Fruit fly (Drosophila melanogaster) whole organism, embryonic: ENCODE data around the gene Rab8.
A peak's percentile ranks its signal among the peaks of the same experiment; 100 is the strongest.

Experiments used
- Atf6 ChIP-seq: fragments of 200-800 bp; sonication (Bioruptor generic); IDR thresholded peaks from 2 replicates; pipeline ENCODE4 v1.3.6; 2022; ENCODE audit warnings: missing biosample characterization, missing genetic modification characterization
- Bdp1 ChIP-seq: fragments of 200-800 bp; sonication (Bioruptor generic); optimal IDR thresholded peaks from 3 replicates; lab custom pipeline; 2016; ENCODE audit warnings: missing biosample characterization, missing genetic modification characterization
- CG1024 ChIP-seq: fragments of 200-800 bp; sonication (Bioruptor generic); IDR thresholded peaks from 2 replicates; pipeline ENCODE4 v1.3.6; 2022; ENCODE audit warnings: missing biosample characterization, missing genetic modification characterization
- CG10366 ChIP-seq: fragments of 200-800 bp; sonication (Bioruptor generic); IDR thresholded peaks from 2 replicates; pipeline ENCODE4 v1.3.6; 2022; ENCODE audit warnings: missing biosample characterization, missing genetic modification characterization
- CG12659 ChIP-seq: fragments of 200-800 bp; sonication (Bioruptor generic); optimal IDR thresholded peaks from 3 replicates; lab custom pipeline; 2017; ENCODE audit warnings: mild to moderate bottlenecking, missing biosample characterization, missing genetic modification reagents, missing genetic modification characterization
- CG14667 ChIP-seq: fragments of 200-800 bp; sonication (Bioruptor generic); IDR thresholded peaks from 2 replicates; pipeline ENCODE4 v1.3.6; 2022; ENCODE audit warnings: missing biosample characterization, missing genetic modification characterization
- CG14710 ChIP-seq: fragments of 200-800 bp; sonication (Bioruptor generic); optimal IDR thresholded peaks from 3 replicates; lab custom pipeline; 2019; ENCODE audit warnings: missing biosample characterization, mild to moderate bottlenecking, missing genetic modification characterization, moderate library complexity
- CG1647 ChIP-seq: fragments of 200-800 bp; sonication (Bioruptor generic); optimal IDR thresholded peaks from 3 replicates; lab custom pipeline; 2016; ENCODE audit warnings: missing biosample characterization, missing genetic modification characterization
- CG16815 ChIP-seq: fragments of 200-800 bp; sonication (Bioruptor generic); optimal IDR thresholded peaks from 3 replicates; lab custom pipeline; 2017; ENCODE audit warnings: missing biosample characterization, mild to moderate bottlenecking, missing genetic modification characterization
- CG2116 ChIP-seq: fragments of 200-800 bp; sonication (Bioruptor generic); optimal IDR thresholded peaks from 3 replicates; lab custom pipeline; 2018; ENCODE audit warnings: missing biosample characterization, mild to moderate bottlenecking, missing genetic modification characterization
- CG2889 ChIP-seq: fragments of 200-800 bp; sonication (Bioruptor generic); IDR thresholded peaks from 3 replicates; pipeline ENCODE4 v1.3.6; 2022; ENCODE audit warnings: missing biosample characterization, missing genetic modification characterization
- CG30403 ChIP-seq: fragments of 200-800 bp; sonication (Bioruptor generic); optimal IDR thresholded peaks from 3 replicates; lab custom pipeline; 2016; ENCODE audit warnings: missing biosample characterization, missing genetic modification characterization
- CG3838 ChIP-seq: fragments of 200-800 bp; sonication (Bioruptor generic); optimal IDR thresholded peaks from 3 replicates; lab custom pipeline; 2016; ENCODE audit warnings: missing biosample characterization, missing genetic modification characterization
- CG3995 ChIP-seq: fragments of 200-800 bp; sonication (Bioruptor generic); optimal IDR thresholded peaks from 3 replicates; lab custom pipeline; 2016; ENCODE audit warnings: missing biosample characterization, missing genetic modification characterization
- CG4617 ChIP-seq: fragments of 200-800 bp; sonication (Bioruptor generic); optimal IDR thresholded peaks from 3 replicates; lab custom pipeline; 2016; ENCODE audit warnings: missing biosample characterization, missing genetic modification characterization, borderline replicate concordance
- CG4730 ChIP-seq: fragments of 200-800 bp; sonication (Bioruptor generic); IDR thresholded peaks from 2 replicates; pipeline ENCODE4 v1.3.6; 2022; ENCODE audit warnings: missing biosample characterization, missing genetic modification characterization
- CG6765 ChIP-seq: fragments of 200-800 bp; sonication (Bioruptor generic); optimal IDR thresholded peaks from 3 replicates; lab custom pipeline; 2017; ENCODE audit warnings: missing biosample characterization, mild to moderate bottlenecking, missing genetic modification characterization
- CG6791 ChIP-seq: fragments of 200-800 bp; sonication (Bioruptor generic); IDR thresholded peaks from 3 replicates; pipeline ENCODE4 v1.3.6; 2022; ENCODE audit warnings: missing biosample characterization, missing genetic modification characterization; ENCODE audit not compliant: partially characterized antibody
- CG7963 ChIP-seq: fragments of 200-800 bp; sonication (Bioruptor generic); IDR thresholded peaks from 3 replicates; pipeline ENCODE4 v1.3.6; 2022; ENCODE audit warnings: missing biosample characterization, missing genetic modification characterization; ENCODE audit not compliant: partially characterized antibody
- CG8089 ChIP-seq: fragments of 200-800 bp; sonication (Bioruptor generic); optimal IDR thresholded peaks from 3 replicates; lab custom pipeline; 2016; ENCODE audit warnings: missing biosample characterization, missing genetic modification characterization
- Dbx ChIP-seq: fragments of 200-800 bp; sonication (Bioruptor generic); IDR thresholded peaks from 3 replicates; pipeline ENCODE4 v1.3.6; 2022; ENCODE audit warnings: missing biosample characterization, missing genetic modification characterization
- Doc3 ChIP-seq: fragments of 200-800 bp; sonication (Bioruptor generic); IDR thresholded peaks from 3 replicates; pipeline ENCODE4 v1.3.6; 2022; ENCODE audit warnings: missing biosample characterization, missing genetic modification characterization; ENCODE audit not compliant: partially characterized antibody
- E2f2 ChIP-seq: fragments of 200-800 bp; sonication (Bioruptor generic); IDR thresholded peaks from 2 replicates; pipeline ENCODE4 v1.3.6; 2022; ENCODE audit warnings: missing biosample characterization, missing genetic modification characterization
- Eip74EF ChIP-seq, 2 experiments: fragments of 200-800 bp in 1 of 2; fragments of >200 bp in 1 of 2; sonication (Bioruptor generic) in 1 of 2; optimal IDR thresholded peaks; 2 replicates each; lab custom pipeline; 2017 to 2019; ENCODE audit warnings: missing biosample characterization in 2 of 2, missing genetic modification characterization in 2 of 2, mild to moderate bottlenecking in 1 of 2, moderate library complexity in 1 of 2
- Gsc ChIP-seq: fragments of 200-800 bp; sonication (Bioruptor generic); IDR thresholded peaks from 2 replicates; pipeline ENCODE4 v1.3.6; 2022; ENCODE audit warnings: missing biosample characterization, missing genetic modification characterization
- HLH4C ChIP-seq: fragments of 200-800 bp; sonication (Bioruptor generic); IDR thresholded peaks from 3 replicates; pipeline ENCODE4 v1.3.6; 2022; ENCODE audit warnings: missing biosample characterization, missing genetic modification characterization; ENCODE audit not compliant: partially characterized antibody
- Hmr ChIP-seq: fragments of 200-800 bp; sonication (Bioruptor generic); optimal IDR thresholded peaks from 3 replicates; lab custom pipeline; 2017; ENCODE audit warnings: mild to moderate bottlenecking, missing biosample characterization, missing genetic modification reagents, missing genetic modification characterization
- Hmx ChIP-seq: fragments of 200-800 bp; sonication (Bioruptor generic); optimal IDR thresholded peaks from 2 replicates; lab custom pipeline; 2016; ENCODE audit warnings: missing biosample characterization, missing genetic modification characterization
- MTF-1 ChIP-seq: fragments of 200-800 bp; sonication (Bioruptor generic); optimal IDR thresholded peaks from 2 replicates; lab custom pipeline; 2018; ENCODE audit warnings: missing biosample characterization, mild to moderate bottlenecking, missing genetic modification characterization, borderline replicate concordance
- Six4 ChIP-seq: fragments of 200-800 bp; sonication (Bioruptor generic); optimal IDR thresholded peaks from 2 replicates; lab custom pipeline; 2016; ENCODE audit warnings: missing biosample characterization, missing genetic modification characterization
- Sry-β ChIP-seq: fragments of 200-800 bp; sonication (Bioruptor generic); optimal IDR thresholded peaks from 2 replicates; lab custom pipeline; 2018; ENCODE audit warnings: missing biosample characterization, mild to moderate bottlenecking, missing genetic modification characterization, moderate library complexity
- TFAM ChIP-seq: fragments of 200-800 bp; sonication (Bioruptor generic); optimal IDR thresholded peaks from 2 replicates; lab custom pipeline; 2017; ENCODE audit warnings: missing biosample characterization, missing genetic modification characterization, inconsistent platforms
- al ChIP-seq: fragments of 200-800 bp; sonication (Bioruptor generic); IDR thresholded peaks from 2 replicates; pipeline ENCODE4 v1.3.6; 2022; ENCODE audit warnings: missing biosample characterization, missing genetic modification characterization
- ara ChIP-seq: fragments of 200-800 bp; sonication (Bioruptor generic); IDR thresholded peaks from 2 replicates; pipeline ENCODE4 v1.3.6; 2022; ENCODE audit warnings: missing biosample characterization, missing genetic modification characterization
- br ChIP-seq: fragments of >200 bp; optimal IDR thresholded peaks from 2 replicates; lab custom pipeline; 2017
- crp ChIP-seq, 2 experiments: fragments of 200-800 bp; sonication (Bioruptor generic); optimal IDR thresholded peaks; 2 replicates in 1 of 2; 3 replicates in 1 of 2; lab custom pipeline; 2017; ENCODE audit warnings: missing biosample characterization in 2 of 2, missing genetic modification characterization in 2 of 2, mild to moderate bottlenecking in 1 of 2, moderate library complexity in 1 of 2
- ham ChIP-seq: fragments of 200-800 bp; sonication (Bioruptor generic); IDR thresholded peaks from 2 replicates; pipeline ENCODE4 v1.3.6; 2022; ENCODE audit warnings: missing biosample characterization, missing genetic modification characterization
- hb ChIP-seq: fragments of 200-800 bp; sonication (Bioruptor generic); IDR thresholded peaks from 3 replicates; pipeline ENCODE4 v1.3.6; 2022; ENCODE audit warnings: missing biosample characterization, missing genetic modification characterization; ENCODE audit not compliant: partially characterized antibody
- lilli ChIP-seq: fragments of 200-800 bp; sonication (Bioruptor generic); optimal IDR thresholded peaks from 3 replicates; lab custom pipeline; 2016; ENCODE audit warnings: missing biosample characterization, missing genetic modification characterization
- lov ChIP-seq, 2 experiments: fragments of 200-800 bp in 1 of 2; fragments of >200 bp in 1 of 2; sonication (Bioruptor generic) in 1 of 2; IDR thresholded peaks in 1 of 2; optimal IDR thresholded peaks in 1 of 2; 2 replicates in 1 of 2; 3 replicates in 1 of 2; pipeline versions ENCODE4 v1.3.6 to Lab custom; 2017 to 2022; ENCODE audit warnings: missing biosample characterization in 1 of 2, missing genetic modification characterization in 1 of 2
- pho ChIP-seq: fragments of 200-800 bp; sonication (Bioruptor generic); optimal IDR thresholded peaks from 2 replicates; lab custom pipeline; 2016; ENCODE audit warnings: missing biosample characterization, missing genetic modification characterization
- ro ChIP-seq: fragments of 200-800 bp; sonication (Bioruptor generic); IDR thresholded peaks from 2 replicates; pipeline ENCODE4 v1.3.6; 2022; ENCODE audit warnings: missing biosample characterization, missing genetic modification characterization
- sd ChIP-seq: fragments of 200-800 bp; sonication (Bioruptor generic); optimal IDR thresholded peaks from 3 replicates; lab custom pipeline; 2018; ENCODE audit warnings: missing biosample characterization, mild to moderate bottlenecking, missing genetic modification characterization, moderate library complexity
- sisA ChIP-seq: fragments of 200-800 bp; sonication (Bioruptor generic); IDR thresholded peaks from 2 replicates; pipeline ENCODE4 v1.3.6; 2022; ENCODE audit warnings: missing biosample characterization, missing genetic modification characterization
- slbo ChIP-seq: fragments of 200-800 bp; sonication (Bioruptor generic); IDR thresholded peaks from 2 replicates; pipeline ENCODE4 v1.3.6; 2022; ENCODE audit warnings: missing biosample characterization, missing genetic modification characterization
- slp2 ChIP-seq: fragments of 200-800 bp; sonication (Bioruptor generic); optimal IDR thresholded peaks from 2 replicates; lab custom pipeline; 2016; ENCODE audit warnings: missing biosample characterization, missing genetic modification characterization
- stwl ChIP-seq: fragments of 200-800 bp; sonication (Bioruptor generic); optimal IDR thresholded peaks from 3 replicates; lab custom pipeline; 2018; ENCODE audit warnings: missing biosample characterization, mild to moderate bottlenecking, missing genetic modification characterization, moderate library complexity
- ttk ChIP-seq: fragments of 200-800 bp; sonication (Bioruptor generic); IDR thresholded peaks from 2 replicates; pipeline ENCODE4 v2.1.2; 2022; ENCODE audit warnings: missing biosample characterization, missing genetic modification characterization
- zf30C ChIP-seq: fragments of 200-800 bp; sonication (Bioruptor generic); optimal IDR thresholded peaks from 3 replicates; lab custom pipeline; 2018; ENCODE audit warnings: missing biosample characterization, mild to moderate bottlenecking, missing genetic modification characterization

The Rab8 gene

DNA sequence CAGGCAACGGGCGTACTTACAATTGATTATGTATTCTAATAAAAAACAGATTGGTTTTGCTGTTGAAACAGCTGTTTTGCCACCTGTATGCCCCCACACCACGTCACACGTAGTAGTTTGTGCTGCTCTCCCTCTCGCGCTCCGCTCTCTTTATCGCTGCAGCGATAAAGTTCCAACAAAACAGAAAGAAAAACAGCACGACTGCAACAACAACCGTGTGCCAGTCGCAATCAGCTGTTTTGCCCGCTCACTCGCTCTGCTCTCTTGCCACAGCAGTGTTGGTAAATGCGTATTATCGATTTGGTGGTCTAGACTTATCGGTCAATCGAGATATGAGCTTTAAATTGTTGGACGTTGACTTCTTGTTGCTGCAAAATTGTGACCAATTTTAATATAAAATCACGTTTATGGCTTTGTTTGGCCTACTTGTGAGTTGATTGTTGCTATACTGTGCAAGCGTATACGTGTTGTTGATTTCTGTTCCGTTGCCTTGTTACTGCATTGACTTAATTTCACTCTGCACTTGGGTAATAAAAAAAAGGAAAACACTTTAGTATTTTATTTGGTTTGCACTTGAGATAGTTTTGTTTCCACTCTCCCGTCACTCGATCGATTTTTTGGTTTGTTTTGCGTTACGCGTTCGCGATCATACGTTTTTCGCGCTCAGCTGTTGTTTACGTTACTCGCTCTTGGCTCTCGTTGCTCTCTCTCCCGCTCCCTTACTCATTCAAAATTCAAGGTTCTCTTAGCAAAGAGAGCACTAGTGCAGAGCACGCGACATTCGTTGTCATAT lies 26.2 kb upstream of the Rab8 start (continued):
- TF ChIP-seq CG4617 (no peak), sd (tag; lab: Kevin White, UChicago) (no peak), CG2889 (GFP tag; lab: Robert Waterston, UW) (no peak), HLH4C (peak; percentile 41; the same call in 1 of the 3 replicates), ro (GFP tag; lab: Robert Waterston, UW) (no peak), CG12659 (GFP tag; lab: Kevin White, UChicago) (peak; percentile 70), MTF-1 (GFP tag; lab: Kevin White, UChicago) (no peak), Dbx (GFP tag; lab: Robert Waterston, UW) (0 out of 3 replicates have a peak, but pooled peaks have one; percentile 13), CG3995 (GFP tag; lab: Kevin White, UChicago) (peak; percentile 75), Gsc (GFP tag; lab: Robert Waterston, UW) (no peak), CG4730 (GFP tag; lab: Robert Waterston, UW) (no peak), ttk (GFP tag; lab: Robert Waterston, UW) (no peak), CG1024 (GFP tag; lab: Robert Waterston, UW) (no peak), pho (GFP tag; lab: Kevin White, UChicago) (peak; percentile 24), br (lab: Kevin White, UChicago) (no peak), lilli (GFP tag; lab: Kevin White, UChicago) (peak; percentile 45), CG10366 (GFP tag; lab: Robert Waterston, UW) (no peak), Atf6 (no peak), zf30C (no peak), Bdp1 (GFP tag; lab: Kevin White, UChicago) (no peak), al (GFP tag; lab: Robert Waterston, UW) (no peak), CG8089 (peak; percentile 3), slp2 (GFP tag; lab: Kevin White, UChicago) (peak; percentile 15), CG6791 (GFP tag; lab: Robert Waterston, UW) (peak; percentile 56; the same call in 1 of the 3 replicates), sisA (no peak), CG1647 (GFP tag; lab: Kevin White, UChicago) (no peak), stwl (tag; lab: Kevin White, UChicago) (peak; percentile 66), E2f2 (GFP tag; lab: Robert Waterston, UW) (no peak; the same call in 1 of the 2 replicates), slbo (GFP tag; lab: Robert Waterston, UW) (no peak), Sry-β (no peak), ara (GFP tag; lab: Robert Waterston, UW) (no peak; the same call in 1 of the 2 replicates), CG14667 (GFP tag; lab: Robert Waterston, UW) (no peak), lov (optimal IDR thresholded peaks at IDR 0.05; lab: Kevin White, UChicago) (peak; percentile 24), lov (GFP tag; IDR thresholded peaks at IDR 0.05; lab: Robert Waterston, UW) (no peak), CG3838 (GFP tag; lab: Kevin White, UChicago) (no peak), crp (GFP tag; optimal IDR thresholded peaks at IDR 0.05; lab: Kevin White, UChicago) (peak; percentile 58 to 90), CG7963 (no peak), CG16815 (no peak), Hmx (GFP tag; lab: Kevin White, UChicago) (no peak), Eip74EF (GFP tag; optimal IDR thresholded peaks at IDR 0.05; lab: Kevin White, UChicago) (no peak), ham (GFP tag; lab: Robert Waterston, UW) (no peak), hb (GFP tag; lab: Robert Waterston, UW) (no peak), CG2116 (peak; percentile 61), Six4 (peak; percentile 13), CG30403 (GFP tag; lab: Kevin White, UChicago) (peak; percentile 3), CG6765 (GFP tag; lab: Kevin White, UChicago) (no peak), TFAM (GFP tag; lab: Kevin White, UChicago) (no peak), Doc3 (GFP tag; lab: Robert Waterston, UW) (no peak), CG14710 (tag; lab: Kevin White, UChicago) (no peak), Hmr (peak; percentile 55)
